Worm (Caenorhabditis elegans) whole organism, early embryonic: ENCODE data around the gene rike-1.

Experiments used
- B0310.2 ChIP-seq: sonication (generic microtip); optimal IDR thresholded peaks from 2 replicates; lab custom pipeline; 2016; ENCODE audit warnings: mild to moderate bottlenecking, missing genetic modification characterization, missing compliant biosample characterization
- F13C5.2 ChIP-seq: sonication (generic microtip); optimal IDR thresholded peaks from 2 replicates; lab custom pipeline; 2017; ENCODE audit warnings: mild to moderate bottlenecking, missing genetic modification characterization, inconsistent platforms, missing compliant biosample characterization
- aly-1 ChIP-seq: sonication (generic microtip); optimal IDR thresholded peaks from 2 replicates; lab custom pipeline; 2016; ENCODE audit warnings: missing genetic modification characterization, missing compliant biosample characterization
- ama-1 ChIP-seq: fragments of 150-350 bp; optimal IDR thresholded peaks from 2 replicates; lab custom pipeline; 2014
- ceh-13 ChIP-seq: fragments of 200-800 bp; sonication (Bioruptor generic); optimal IDR thresholded peaks from 2 replicates; lab custom pipeline; 2018; ENCODE audit warnings: mild to moderate bottlenecking, missing genetic modification characterization, missing compliant biosample characterization
- ets-7 ChIP-seq: sonication (generic microtip); optimal IDR thresholded peaks from 2 replicates; lab custom pipeline; 2016; ENCODE audit warnings: missing genotype, missing genetic modification characterization, missing compliant biosample characterization
- flt-1 ChIP-seq: fragments of 200-800 bp; sonication (Bioruptor generic); IDR thresholded peaks from 2 replicates; pipeline ENCODE4 v1.3.6; 2022; ENCODE audit warnings: missing genetic modification characterization, missing compliant biosample characterization
- hmbx-1 ChIP-seq: sonication (generic microtip); optimal IDR thresholded peaks from 2 replicates; lab custom pipeline; 2016; ENCODE audit warnings: mild to moderate bottlenecking, missing genetic modification characterization, missing compliant biosample characterization
- hmg-4 ChIP-seq: fragments of 200-800 bp; sonication (Bioruptor generic); optimal IDR thresholded peaks from 2 replicates; lab custom pipeline; 2018; ENCODE audit warnings: mild to moderate bottlenecking, missing genetic modification characterization, missing compliant biosample characterization
- hnd-1 ChIP-seq: sonication (generic microtip); optimal IDR thresholded peaks from 2 replicates; lab custom pipeline; 2016; ENCODE audit warnings: missing genetic modification characterization, missing compliant biosample characterization
- scrt-1 ChIP-seq: fragments of 200-800 bp; sonication (Bioruptor generic); IDR thresholded peaks from 2 replicates; pipeline ENCODE4 v1.3.6; 2022; ENCODE audit warnings: missing genetic modification characterization, missing compliant biosample characterization
- tbx-11 ChIP-seq: fragments of 200-800 bp; sonication (Bioruptor generic); IDR thresholded peaks from 2 replicates; pipeline ENCODE4 v1.3.6; 2022; ENCODE audit warnings: missing genetic modification characterization, missing compliant biosample characterization
- tra-4 ChIP-seq: sonication (generic microtip); optimal IDR thresholded peaks from 2 replicates; lab custom pipeline; 2017; ENCODE audit warnings: missing genetic modification characterization, missing compliant biosample characterization

- TF ChIP-seq ama-1 (no peak), B0310.2 (no peak), tbx-11 (GFP tag; lab: Robert Waterston, UW) (no peak), hmg-4 (GFP tag; lab: Kevin White, UChicago) (no peak), ceh-13 (GFP tag; lab: Kevin White, UChicago) (no peak), aly-1 (no peak), flt-1 (no peak), F13C5.2 (tag; lab: Kevin White, UChicago) (no peak), scrt-1 (GFP tag; lab: Robert Waterston, UW) (no peak), hmbx-1 (tag; lab: Kevin White, UChicago) (no peak), tra-4 (tag; lab: Kevin White, UChicago) (no peak), ets-7 (tag; lab: Kevin White, UChicago) (no peak), hnd-1 (no peak)
These were observed 9.4 kb downstream of the rike-1 start, which contains the start of gene tag-191 for ce11 chrV:14536274-14536673.
